Worm (Caenorhabditis elegans) whole organism, L4 larva: Measurements from ENCODE around the gene ced-13.

Experiments used
- F26F4.8 ChIP-seq: fragments of 200-800 bp; sonication (Bioruptor generic); conservative IDR thresholded peaks from 2 replicates; pipeline ENCODE4 v1.3.6; 2022; ENCODE audit warnings: missing genetic modification characterization, missing compliant biosample characterization
- T26A8.4 ChIP-seq: fragments of 200-800 bp; sonication (Bioruptor generic); IDR thresholded peaks from 2 replicates; pipeline ENCODE4 v1.3.6; 2022; ENCODE audit warnings: missing genetic modification characterization, missing compliant biosample characterization
- Y48G9A.11 ChIP-seq: fragments of 200-800 bp; sonication (Bioruptor generic); IDR thresholded peaks from 2 replicates; pipeline ENCODE4 v1.3.6; 2022; ENCODE audit warnings: missing genetic modification reagents, missing genetic modification characterization, missing compliant biosample characterization
- Y5F2A.4 ChIP-seq: fragments of 200-800 bp; sonication (Bioruptor generic); optimal IDR thresholded peaks from 2 replicates; lab custom pipeline; 2018; ENCODE audit warnings: mild to moderate bottlenecking, missing genetic modification characterization, missing compliant biosample characterization
- ZK337.2 ChIP-seq: fragments of 200-800 bp; sonication (Bioruptor generic); IDR thresholded peaks from 2 replicates; pipeline ENCODE4 v1.3.6; 2022; ENCODE audit warnings: missing genetic modification reagents, missing genetic modification characterization, missing compliant biosample characterization
- aha-1 ChIP-seq: fragments of 150-350 bp; peaks from one replicate; lab custom pipeline; 2014; ENCODE audit warnings: missing biosample characterization, missing genetic modification characterization
- attf-4 ChIP-seq: sonication (generic microtip); optimal IDR thresholded peaks from 3 replicates; lab custom pipeline; 2017; ENCODE audit warnings: missing biosample characterization, missing genetic modification characterization
- ceh-28 ChIP-seq: fragments of 150-350 bp; optimal IDR thresholded peaks from 2 replicates; lab custom pipeline; 2014; ENCODE audit warnings: missing biosample characterization, missing genetic modification reagents, missing genetic modification characterization
- cey-2 ChIP-seq: sonication (generic microtip); optimal IDR thresholded peaks from 3 replicates; lab custom pipeline; 2017; ENCODE audit warnings: missing genetic modification characterization, mild to moderate bottlenecking, missing compliant biosample characterization, antibody characterized with exemption, borderline replicate concordance; ENCODE audit not compliant: insufficient read depth
- daf-12 ChIP-seq: fragments of 150-350 bp; optimal IDR thresholded peaks from 2 replicates; lab custom pipeline; 2014; ENCODE audit warnings: missing biosample characterization, missing genetic modification reagents, missing genetic modification characterization
- daf-19 ChIP-seq: fragments of 200-800 bp; sonication (Bioruptor generic); conservative IDR thresholded peaks from 2 replicates; pipeline ENCODE4 v1.3.6; 2022; ENCODE audit warnings: missing genetic modification characterization, missing compliant biosample characterization
- fos-1 ChIP-seq: fragments of 150-350 bp; optimal IDR thresholded peaks from 2 replicates; lab custom pipeline; 2014; ENCODE audit warnings: missing biosample characterization, missing genetic modification characterization
- hif-1 ChIP-seq, 2 experiments: sonication (generic microtip); optimal IDR thresholded peaks; 2 replicates each; lab custom pipeline; 2016 to 2017; ENCODE audit warnings: missing compliant biosample characterization in 2 of 2, missing genetic modification characterization in 2 of 2, missing genetic modification reagents in 2 of 2, missing genotype in 2 of 2, mild to moderate bottlenecking in 1 of 2
- hlh-11 ChIP-seq: fragments of 200-800 bp; sonication (Bioruptor generic); optimal IDR thresholded peaks from 2 replicates; lab custom pipeline; 2018; ENCODE audit warnings: mild to moderate bottlenecking, missing genetic modification characterization, missing compliant biosample characterization
- lin-39 ChIP-seq: fragments of 150-350 bp; optimal IDR thresholded peaks from 2 replicates; lab custom pipeline; 2014; ENCODE audit warnings: missing biosample characterization, missing genetic modification reagents, missing genetic modification characterization
- lir-3 ChIP-seq: sonication (generic microtip); optimal IDR thresholded peaks from 2 replicates; lab custom pipeline; 2016; ENCODE audit warnings: mild to moderate bottlenecking, missing genetic modification characterization, missing compliant biosample characterization
- mxl-3 ChIP-seq: fragments of 200-800 bp; sonication (Bioruptor generic); optimal IDR thresholded peaks from 2 replicates; lab custom pipeline; 2018; ENCODE audit warnings: mild to moderate bottlenecking, missing genetic modification characterization, missing compliant biosample characterization
- nhr-11 ChIP-seq: fragments of 150-350 bp; optimal IDR thresholded peaks from 2 replicates; lab custom pipeline; 2014; ENCODE audit warnings: missing biosample characterization, missing genetic modification characterization
- nhr-237 ChIP-seq: sonication (generic microtip); optimal IDR thresholded peaks from 2 replicates; lab custom pipeline; 2017; ENCODE audit warnings: missing biosample characterization, missing genetic modification characterization
- nhr-28 ChIP-seq: fragments of 150-350 bp; optimal IDR thresholded peaks from 2 replicates; lab custom pipeline; 2014; ENCODE audit warnings: missing biosample characterization, missing genetic modification characterization
- pha-4 ChIP-seq, 2 experiments: fragments of 150-350 bp in 1 of 2; fragments of 200-800 bp in 1 of 2; sonication (Bioruptor generic) in 1 of 2; IDR thresholded peaks in 1 of 2; optimal IDR thresholded peaks in 1 of 2; 2 replicates each; pipeline versions ENCODE4 v1.3.6 to Lab custom; 2014 to 2022; ENCODE audit warnings: missing genetic modification characterization in 2 of 2, missing genetic modification reagents in 2 of 2, missing biosample characterization in 1 of 2, missing compliant biosample characterization in 1 of 2
- php-3 ChIP-seq: fragments of 200-800 bp; sonication (Bioruptor generic); IDR thresholded peaks from 2 replicates; pipeline ENCODE4 v1.3.6; 2022; ENCODE audit warnings: missing genetic modification reagents, missing genetic modification characterization, missing compliant biosample characterization
- pqm-1 ChIP-seq: sonication (generic microtip); optimal IDR thresholded peaks from 2 replicates; lab custom pipeline; 2017; ENCODE audit warnings: missing biosample characterization, missing genetic modification characterization
- sdz-12 ChIP-seq: fragments of 200-800 bp; sonication (Bioruptor generic); optimal IDR thresholded peaks from 2 replicates; lab custom pipeline; 2018; ENCODE audit warnings: mild to moderate bottlenecking, missing genetic modification characterization, missing compliant biosample characterization
- set-16 ChIP-seq: fragments of 200-800 bp; sonication (Bioruptor generic); IDR thresholded peaks from 2 replicates; pipeline ENCODE4 v1.3.6; 2022; ENCODE audit warnings: missing genetic modification reagents, missing genetic modification characterization, missing compliant biosample characterization
- snpc-4 ChIP-seq: fragments of 150-350 bp; optimal IDR thresholded peaks from 2 replicates; lab custom pipeline; 2014; ENCODE audit warnings: missing biosample characterization, missing genetic modification characterization
- tra-1 ChIP-seq: fragments of 200-800 bp; sonication (Bioruptor generic); IDR thresholded peaks from 2 replicates; pipeline ENCODE4 v1.3.6; 2022; ENCODE audit warnings: missing genetic modification reagents, missing genetic modification characterization, missing compliant biosample characterization
- unc-62 ChIP-seq, 3 experiments: fragments of 150-350 bp in 1 of 3; sonication (generic microtip); optimal IDR thresholded peaks in 2 of 3; peaks in 1 of 3; 1 replicate in 1 of 3; 2 replicates in 2 of 3; lab custom pipeline; 2014 to 2017; ENCODE audit warnings: missing biosample characterization in 3 of 3, missing genetic modification characterization in 3 of 3, missing genetic modification reagents in 3 of 3, missing genotype in 1 of 3
- zag-1 ChIP-seq: fragments of 150-350 bp; optimal IDR thresholded peaks from 2 replicates; lab custom pipeline; 2014; ENCODE audit warnings: missing biosample characterization, missing genetic modification characterization
- ztf-11 ChIP-seq: fragments of 150-350 bp; optimal IDR thresholded peaks from 2 replicates; lab custom pipeline; 2014; ENCODE audit warnings: missing biosample characterization, missing genetic modification characterization

The ced-13 gene

ce11 chrX:8318950-8319349 lies 19.5 kb upstream of the ced-13 start, which contains the start of gene srh-11:
srh-11 (minus strand) TSS chrX:8319050.
- no peak for TF ChIP-seq daf-19

ce11 chrX:8311590-8311989 lies 12.1 kb upstream of the ced-13 start:
- TF ChIP-seq sdz-12 (GFP tag; lab: Kevin White, UChicago) = no peak
- peak; percentile 26 for TF ChIP-seq aha-1

- TF ChIP-seq aha-1 (peak; percentile 78), nhr-237 (tag; lab: Kevin White, UChicago) (no peak)
- TF ChIP-seq, all 104 proteins: peak for 1
These were observed 11.3 kb upstream of the ced-13 start for ce11 chrX:8310747-8311146.

ce11 chrX:8308491-8308890 lies 9.0 kb upstream of the ced-13 start:
- TF ChIP-seq php-3 (GFP tag; lab: Robert Waterston, UW) (no peak), tra-1 (GFP tag; lab: Robert Waterston, UW) (no peak), aha-1 (peak; percentile 79)

- no peak for TF ChIP-seq pqm-1 (tag; lab: Kevin White, UChicago)
These were observed 8.1 kb upstream of the ced-13 start, which contains the start of gene R09F10.5 for ce11 chrX:8307600-8307999. R09F10.5 (minus strand) TSS chrX:8307700.

ce11 chrX:8302803-8303202 lies 3.3 kb upstream of the ced-13 start:
- TF ChIP-seq fos-1 (tag; lab: Kevin White, UChicago) = no peak
- TF ChIP-seq set-16 (GFP tag; lab: Robert Waterston, UW) = no peak
- peak; percentile 8 for TF ChIP-seq nhr-28 (tag; lab: Kevin White, UChicago)
- TF ChIP-seq, all 104 proteins: peak for 1

ce11 chrX:8302299-8302698 lies 2.8 kb upstream of the ced-13 start, which contains the start of gene inx-5:
inx-5 (minus strand) TSS chrX:8302399.
- TF ChIP-seq lin-39 (tag; lab: Kevin White, UChicago) (no peak), ztf-11 (tag; lab: Kevin White, UChicago) (no peak), daf-12 (no peak), Y5F2A.4 (no peak), lir-3 (tag; lab: Kevin White, UChicago) (no peak), aha-1 (no peak), hlh-11 (no peak), ceh-28 (tag; lab: Kevin White, UChicago) (no peak), cey-2 (tag; lab: Kevin White, UChicago) (no peak), attf-4 (no peak), pha-4 (GFP tag; IDR thresholded peaks at IDR 0.05; lab: Robert Waterston, UW) (no peak), pha-4 (tag; optimal IDR thresholded peaks at IDR 0.05; lab: Kevin White, UChicago) (no peak), zag-1 (no peak), ZK337.2 (no peak)

- TF ChIP-seq aha-1 (peak; percentile 12), unc-62 (GFP tag; optimal IDR thresholded peaks at IDR 0.05 in 1 of 2; lab: Kevin White, UChicago) (peak in 1 of 2 experiments; percentile 94), unc-62 (tag; optimal IDR thresholded peaks at IDR 0.05; lab: Kevin White, UChicago) (no peak), cey-2 (tag; lab: Kevin White, UChicago) (no peak)
These were observed 2.1 kb downstream of the ced-13 start for ce11 chrX:8297333-8297732.

- no peak for TF ChIP-seq hif-1 (tag; optimal IDR thresholded peaks at IDR 0.05; lab: Kevin White, UChicago)
- no peak for TF ChIP-seq Y48G9A.11 (GFP tag; lab: Robert Waterston, UW)
- TF ChIP-seq mxl-3 (GFP tag; lab: Kevin White, UChicago) = no peak
- no peak for TF ChIP-seq nhr-11
- peak; percentile 46; the same call in 1 of the 2 replicates for TF ChIP-seq set-16 (GFP tag; lab: Robert Waterston, UW)
- TF ChIP-seq snpc-4 (tag; lab: Kevin White, UChicago) = no peak
- peak in 1 of 2 experiments; percentile 96 for TF ChIP-seq unc-62 (GFP tag; optimal IDR thresholded peaks at IDR 0.05 in 1 of 2; lab: Kevin White, UChicago)
- TF ChIP-seq unc-62 (tag; optimal IDR thresholded peaks at IDR 0.05; lab: Kevin White, UChicago) = no peak
- TF ChIP-seq F26F4.8 (GFP tag; lab: Robert Waterston, UW) = 0 out of 2 replicates have a peak, but pooled peaks have one; percentile 42
- TF ChIP-seq php-3 (GFP tag; lab: Robert Waterston, UW) = 0 out of 2 replicates have a peak, but pooled peaks have one; percentile 27
- peak; percentile 32; the same call in 1 of the 2 replicates for TF ChIP-seq T26A8.4 (GFP tag; lab: Robert Waterston, UW)
These were observed 4.9 kb downstream of the ced-13 start, which contains the start of gene R09F10.3 for ce11 chrX:8294586-8294985. R09F10.3 (plus strand) TSS chrX:8294625.
